Fruit fly (Drosophila melanogaster) Kc167 (cell line): Measurements from ENCODE around the gene CG43814.

Experiments used
- Myc ChIP-seq: fragments of >200 bp; optimal IDR thresholded peaks from 2 replicates; lab custom pipeline; 2017; ENCODE audit warnings: missing external identifiers
- Sin3A ChIP-seq: fragments of >200 bp; optimal IDR thresholded peaks from 2 replicates; lab custom pipeline; 2018; ENCODE audit warnings: missing external identifiers
- h ChIP-seq: fragments of >200 bp; optimal IDR thresholded peaks from 3 replicates; lab custom pipeline; 2018; ENCODE audit warnings: missing external identifiers
- insv ChIP-seq: fragments of >200 bp; optimal IDR thresholded peaks from 3 replicates; lab custom pipeline; 2018; ENCODE audit warnings: missing external identifiers
- psq ChIP-seq: fragments of >200 bp; optimal IDR thresholded peaks from 2 replicates; lab custom pipeline; 2017; ENCODE audit warnings: missing external identifiers
- ttk ChIP-seq: sonication (Bioruptor generic); optimal IDR thresholded peaks from 2 replicates; lab custom pipeline; 2017; ENCODE audit warnings: missing external identifiers

Gene CG43814

DNA sequence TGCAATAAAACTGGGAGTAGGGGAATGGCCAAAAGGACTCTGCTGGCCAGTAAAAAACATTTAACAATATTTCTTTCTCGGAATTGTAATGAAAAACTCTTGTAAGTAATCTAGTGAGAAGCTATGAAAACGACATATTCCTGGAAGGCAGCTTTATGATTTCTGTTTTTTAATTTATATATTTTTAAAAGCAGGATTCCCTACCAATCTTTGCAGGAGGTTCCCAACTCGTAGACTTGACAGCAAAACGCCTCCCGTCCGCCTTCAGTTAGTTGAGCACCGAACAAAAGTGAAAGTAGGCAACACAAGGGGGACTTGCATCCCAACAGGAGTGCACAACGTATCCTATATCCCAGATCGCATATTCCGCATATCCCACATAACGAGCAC lies at the start of gene CG43814:
Gene CG43814 (minus strand): TSS at position 101 of the 390 bp plus-strand sequence.
- TF ChIP-seq Sin3A (lab: Kevin White, UChicago) (no peak), ttk (lab: Kevin White, UChicago) (no peak), Myc (lab: Kevin White, UChicago) (no peak)

DNA sequence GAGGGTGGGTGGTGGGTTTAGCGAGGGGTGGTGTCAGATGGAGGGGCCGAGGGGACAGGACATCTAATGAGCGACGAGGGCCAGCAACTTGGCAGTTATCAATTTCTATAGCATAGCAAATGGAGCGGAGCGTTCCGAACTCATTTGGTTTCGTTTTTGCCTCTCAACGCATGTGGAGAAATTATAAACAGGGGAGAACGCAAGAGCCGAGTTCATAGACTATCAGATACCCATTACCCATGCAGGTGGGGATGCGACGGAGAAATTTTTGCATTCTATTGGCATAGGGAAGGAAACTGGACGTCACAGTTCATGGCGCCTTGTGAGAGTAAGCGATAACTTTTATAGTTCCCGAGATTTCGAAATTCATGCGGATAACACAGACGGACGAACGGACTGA lies 47.1 kb upstream of the CG43814 start:
- TF ChIP-seq h (lab: Kevin White, UChicago) (no peak), psq (lab: Kevin White, UChicago) (no peak)

DNA sequence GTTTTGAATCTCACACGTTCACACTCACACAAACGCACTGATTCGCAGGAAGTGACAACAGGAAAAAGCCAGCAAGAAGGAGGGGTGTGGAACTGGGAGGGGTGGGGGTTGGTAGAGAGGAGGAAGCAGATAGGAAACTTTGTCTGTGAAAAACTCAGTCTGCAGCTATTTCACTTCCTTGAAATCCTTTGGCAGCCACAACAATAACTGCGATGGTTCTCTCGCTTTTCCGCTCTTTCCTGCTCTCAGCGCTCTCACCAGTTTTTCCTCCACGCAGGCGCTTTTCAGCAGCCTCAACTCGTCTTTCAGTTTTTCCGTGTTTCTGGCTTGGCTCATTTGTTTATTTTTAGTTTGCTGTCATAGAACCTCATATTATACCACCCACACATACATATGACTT lies 41.7 kb upstream of the CG43814 start:
- TF ChIP-seq insv (lab: Kevin White, UChicago) (no peak), Sin3A (lab: Kevin White, UChicago) (no peak), h (lab: Kevin White, UChicago) (no peak), ttk (lab: Kevin White, UChicago) (no peak)

DNA sequence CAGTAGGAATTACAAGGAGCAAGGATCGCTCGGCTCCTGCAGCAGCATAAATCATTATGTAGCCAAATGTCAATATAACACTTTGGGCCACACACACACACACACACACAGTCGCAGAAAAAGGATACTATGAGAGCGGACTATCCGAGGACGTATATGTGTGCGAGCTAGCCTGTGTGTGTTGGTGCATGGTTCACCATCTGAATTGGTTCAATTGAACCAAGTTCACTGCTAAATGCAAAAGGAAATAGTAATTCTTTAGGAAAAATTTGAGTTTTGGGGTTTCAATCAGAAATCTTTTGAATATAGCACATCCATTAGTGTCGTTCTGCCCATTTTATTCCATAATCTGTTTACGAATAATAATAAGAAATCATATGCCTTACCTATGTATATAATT lies 41.0 kb upstream of the CG43814 start:
- TF ChIP-seq psq (lab: Kevin White, UChicago) (no peak), Sin3A (lab: Kevin White, UChicago) (no peak), Myc (lab: Kevin White, UChicago) (no peak), ttk (lab: Kevin White, UChicago) (no peak)

DNA sequence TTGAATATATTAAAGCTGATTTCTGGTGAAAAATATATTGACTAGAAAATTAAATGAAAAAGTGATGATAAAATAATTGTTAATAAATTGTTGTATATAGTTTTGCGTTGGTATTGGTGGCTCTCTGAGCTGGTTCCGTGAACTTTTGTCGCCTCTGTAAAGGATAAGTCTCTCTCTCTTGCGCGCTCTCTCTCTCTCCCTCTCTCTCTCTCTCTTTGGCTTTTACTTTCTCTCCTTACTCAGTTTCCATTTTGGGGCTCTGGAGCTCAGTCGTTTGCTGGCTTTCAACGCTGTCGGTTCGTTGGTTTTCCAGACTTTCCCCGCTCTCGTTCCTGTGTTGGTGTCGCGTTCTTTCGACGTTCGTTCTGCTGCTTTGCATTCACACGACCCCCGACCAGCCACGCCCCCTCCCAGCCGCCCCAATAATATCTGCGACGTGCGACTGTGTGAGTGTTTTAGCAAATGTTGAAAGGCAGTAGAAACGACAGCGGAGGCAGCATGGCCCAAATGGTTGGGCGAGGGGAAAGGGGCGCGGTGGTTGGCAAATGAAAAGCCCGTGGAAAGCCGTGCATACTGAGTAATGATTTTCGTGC lies 39.9 kb upstream of the CG43814 start, which contains the start of gene CG17321:
Gene CG17321 (plus strand): TSS at position 268 of the 593 bp plus-strand sequence.
- TF ChIP-seq ttk (lab: Kevin White, UChicago) (no peak), h (lab: Kevin White, UChicago) (no peak), Sin3A (lab: Kevin White, UChicago) (no peak)

DNA sequence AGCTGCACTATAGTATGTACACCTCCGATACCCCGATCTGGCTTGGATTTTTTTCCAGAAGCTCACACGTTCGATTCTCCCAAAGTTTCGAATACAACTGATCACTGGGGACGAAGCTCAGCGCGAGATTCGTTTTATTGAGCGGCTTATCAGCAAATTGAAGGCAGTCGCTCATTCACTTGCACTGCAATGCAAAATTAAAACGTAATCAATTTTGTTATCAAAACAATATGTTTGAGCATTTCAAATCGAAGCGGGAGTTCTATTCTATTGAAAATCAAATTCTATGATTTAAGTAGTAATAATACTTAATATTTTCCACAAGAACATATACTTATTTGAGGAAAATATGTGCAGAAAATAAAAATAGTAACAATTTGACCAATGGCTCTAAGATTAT lies 39.3 kb upstream of the CG43814 start, which contains the start of gene CG33120:
Gene CG33120 (minus strand): TSS at position 101 of the 400 bp plus-strand sequence.
- TF ChIP-seq insv (lab: Kevin White, UChicago) (no peak), Sin3A (lab: Kevin White, UChicago) (no peak), psq (lab: Kevin White, UChicago) (no peak), ttk (lab: Kevin White, UChicago) (no peak), Myc (lab: Kevin White, UChicago) (no peak), h (lab: Kevin White, UChicago) (no peak)

DNA sequence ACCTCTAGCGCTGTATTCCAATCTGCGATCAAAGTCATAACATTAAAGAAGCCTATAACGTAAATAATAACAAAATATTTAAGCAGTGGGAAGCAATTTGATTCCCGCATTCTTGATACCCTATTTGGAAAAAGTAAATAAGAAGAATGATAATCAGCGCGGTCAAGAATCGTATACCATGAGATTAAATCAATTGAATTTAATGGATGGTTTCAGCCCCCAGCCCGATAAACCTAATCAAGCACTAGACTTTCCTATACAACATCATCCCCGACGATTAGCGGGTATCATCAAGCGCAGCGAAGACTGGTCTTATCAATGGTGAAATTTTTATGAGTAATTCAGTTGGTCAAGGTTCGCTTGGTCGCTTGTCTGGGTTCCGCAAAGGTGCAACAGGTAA lies 38.4 kb upstream of the CG43814 start:
- TF ChIP-seq Myc (lab: Kevin White, UChicago) (no peak), insv (lab: Kevin White, UChicago) (no peak), ttk (lab: Kevin White, UChicago) (no peak), psq (lab: Kevin White, UChicago) (no peak)

DNA sequence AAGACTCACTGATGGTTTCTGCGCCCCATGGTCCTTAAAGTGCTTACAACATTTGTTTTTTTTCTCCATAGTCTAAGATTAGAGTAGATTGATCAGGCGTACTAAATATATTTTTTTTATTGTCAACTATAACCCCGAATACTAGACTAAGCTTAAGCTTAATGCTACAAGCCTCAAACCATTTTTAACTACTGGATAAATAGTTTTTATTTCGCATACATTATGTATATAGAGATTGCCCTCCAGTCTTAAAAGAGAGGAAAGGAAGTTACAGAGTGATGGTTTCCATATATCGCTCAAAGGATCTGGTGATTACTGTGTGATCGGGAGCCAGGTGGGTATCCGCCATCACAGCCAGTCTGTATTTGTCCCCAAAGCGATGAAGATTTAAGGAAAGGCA lies 36.1 kb upstream of the CG43814 start, which contains the start of gene CG31752:
Gene CG31752 (minus strand): TSS at position 101 of the 400 bp plus-strand sequence.
- TF ChIP-seq psq (lab: Kevin White, UChicago): no peak
- no peak for TF ChIP-seq h (lab: Kevin White, UChicago)
- no peak for TF ChIP-seq Myc (lab: Kevin White, UChicago)
- TF ChIP-seq insv (lab: Kevin White, UChicago): no peak

DNA sequence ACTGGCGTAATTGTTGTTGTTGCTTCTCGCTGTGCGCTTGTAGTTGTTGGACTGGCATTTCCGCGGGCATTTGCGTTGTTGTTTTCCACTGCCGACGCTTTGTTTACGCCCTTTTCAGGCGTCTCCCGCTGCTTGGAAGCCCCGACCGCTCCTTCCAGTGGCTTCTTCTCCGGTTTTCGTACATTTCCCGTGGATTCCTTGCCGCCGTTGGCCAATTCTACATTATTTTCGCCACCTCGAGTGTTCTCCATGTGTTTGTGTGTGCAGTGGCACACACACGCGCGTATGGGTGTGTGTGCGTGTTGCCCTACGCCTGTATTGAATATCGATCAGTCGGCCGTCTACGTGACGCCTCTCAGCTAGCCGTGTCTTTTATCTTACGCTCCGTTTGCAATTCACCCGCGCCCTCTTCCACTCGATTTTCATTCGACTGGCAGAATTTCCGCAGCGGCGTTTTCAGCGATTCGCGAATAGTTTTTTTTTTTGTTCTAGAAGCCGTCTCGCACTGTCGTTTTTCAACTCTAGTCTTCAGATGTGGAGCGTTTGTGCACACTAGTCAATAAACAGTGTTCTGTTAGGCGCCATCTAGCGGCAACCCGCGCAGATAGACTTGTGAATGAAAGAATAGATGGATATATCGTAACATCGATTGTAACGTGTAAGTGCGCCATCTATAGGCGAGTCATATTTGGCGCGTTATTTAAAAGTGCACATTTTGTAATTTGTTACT lies 34.2 kb upstream of the CG43814 start, which contains the start of gene CG10600:
Gene CG10600 (minus strand): TSS at position 537 of the 730 bp plus-strand sequence.
- TF ChIP-seq Myc (lab: Kevin White, UChicago) (no peak), insv (lab: Kevin White, UChicago) (no peak), ttk (lab: Kevin White, UChicago) (no peak), Sin3A (lab: Kevin White, UChicago) (no peak), psq (lab: Kevin White, UChicago) (no peak), h (lab: Kevin White, UChicago) (no peak)

DNA sequence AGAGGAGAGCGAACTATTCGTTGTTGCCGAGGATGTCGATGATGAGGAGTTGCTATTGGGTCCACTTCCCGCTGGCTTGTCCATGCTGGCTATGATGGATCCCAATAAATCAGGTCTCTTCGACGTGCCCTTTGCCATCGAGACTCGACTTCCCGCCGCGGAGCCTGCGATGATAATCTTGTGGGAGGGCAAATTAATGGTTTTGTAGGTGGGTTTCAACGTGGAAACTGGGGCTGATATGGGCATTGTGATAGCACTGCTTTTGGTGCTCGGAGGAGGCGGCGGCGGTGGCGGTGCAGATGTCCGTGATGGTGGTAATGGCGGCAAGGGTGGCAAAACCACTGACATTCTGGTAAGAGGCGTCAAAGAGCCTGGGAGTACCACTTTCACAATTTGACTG lies 29.4 kb upstream of the CG43814 start:
- TF ChIP-seq h (lab: Kevin White, UChicago): no peak
- no peak for TF ChIP-seq Sin3A (lab: Kevin White, UChicago)
- no peak for TF ChIP-seq Myc (lab: Kevin White, UChicago)
- no peak for TF ChIP-seq ttk (lab: Kevin White, UChicago)
- TF ChIP-seq insv (lab: Kevin White, UChicago): no peak
- no peak for TF ChIP-seq psq (lab: Kevin White, UChicago)

DNA sequence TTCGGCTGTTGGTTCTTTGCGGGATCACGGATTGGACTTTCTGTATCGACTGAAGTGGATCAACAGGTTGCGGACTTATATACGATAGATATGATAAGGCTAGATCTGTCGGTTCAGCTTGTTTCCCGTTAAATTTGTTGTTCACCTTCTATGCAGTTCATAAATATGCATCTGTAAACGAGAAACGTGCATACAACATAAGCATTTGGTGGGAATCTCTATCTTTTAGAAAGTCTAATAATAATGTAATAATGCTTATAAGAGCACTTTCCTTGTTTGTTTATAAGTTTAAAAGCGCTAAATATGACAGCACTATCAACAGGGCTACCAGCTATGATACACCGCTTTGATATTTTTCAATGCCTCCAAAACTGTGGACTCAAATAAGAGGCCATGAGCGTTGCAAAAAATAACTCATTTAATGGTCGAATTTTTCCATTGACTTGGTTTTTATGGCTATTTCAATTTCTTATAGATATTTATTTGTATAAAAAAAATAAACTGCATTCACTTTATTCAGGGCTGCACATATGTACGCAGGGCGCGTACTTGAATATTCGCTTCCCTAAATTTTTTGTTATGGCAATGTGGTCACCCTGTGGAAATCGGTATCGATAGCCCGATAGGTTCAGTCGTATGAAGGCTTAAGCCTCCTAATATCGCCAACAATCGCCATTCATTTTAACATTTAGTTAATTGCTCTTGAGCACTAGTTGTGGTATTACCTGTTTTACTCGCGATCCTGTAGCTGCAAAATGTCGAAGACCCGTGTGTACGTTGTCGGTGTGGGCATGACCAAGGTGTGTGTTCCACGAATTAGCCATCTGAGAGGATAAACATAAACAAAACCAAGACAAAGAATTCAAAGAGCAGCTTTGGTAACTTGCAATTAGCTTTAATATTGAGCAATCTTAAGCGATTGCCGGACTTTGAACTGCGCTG lies 25.7 kb upstream of the CG43814 start, which contains the start of the genes CG17597 and ScpX:
Gene CG17597 (minus strand): TSS at position 567 of the 942 bp plus-strand sequence.
Gene ScpX (plus strand): TSS at position 643 of the 942 bp plus-strand sequence.
- TF ChIP-seq Sin3A (lab: Kevin White, UChicago) (no peak), ttk (lab: Kevin White, UChicago) (no peak)
